Worm (Caenorhabditis elegans) whole organism, young adult: ENCODE measurements around the gene Y58A7A.3.
A peak's percentile ranks its signal among the peaks of the same experiment; 100 is the strongest.

Experiments
- B0019.2 ChIP-seq: fragments of 200-800 bp; sonication (Bioruptor generic); conservative IDR thresholded peaks from 2 replicates; pipeline ENCODE4 v1.3.6; 2022; ENCODE audit warnings: missing genetic modification reagents, missing genetic modification characterization, missing compliant biosample characterization
- B0336.3 ChIP-seq: fragments of 200-800 bp; sonication (Bioruptor generic); IDR thresholded peaks from 2 replicates; pipeline ENCODE4 v1.3.6; 2022; ENCODE audit warnings: missing genetic modification characterization, missing compliant biosample characterization
- D2030.7 ChIP-seq: fragments of 200-800 bp; sonication (Bioruptor generic); IDR thresholded peaks from 2 replicates; pipeline ENCODE4 v1.3.6; 2022; ENCODE audit warnings: missing genetic modification reagents, missing genetic modification characterization, missing compliant biosample characterization
- F10E7.11 ChIP-seq: sonication (generic microtip); optimal IDR thresholded peaks from 2 replicates; lab custom pipeline; 2017; ENCODE audit warnings: mild to moderate bottlenecking, missing genetic modification characterization, moderate library complexity, missing compliant biosample characterization
- F22D6.2 ChIP-seq: sonication (generic microtip); optimal IDR thresholded peaks from 2 replicates; lab custom pipeline; 2016; ENCODE audit warnings: mild to moderate bottlenecking, missing genetic modification characterization, missing compliant biosample characterization
- Y53G8AR.9 ChIP-seq: fragments of 200-800 bp; sonication (Bioruptor generic); conservative IDR thresholded peaks from 2 replicates; pipeline ENCODE4 v1.3.6; 2022; ENCODE audit warnings: missing genetic modification reagents, missing genetic modification characterization, missing compliant biosample characterization
- akir-1 ChIP-seq: fragments of 200-800 bp; sonication (Bioruptor generic); optimal IDR thresholded peaks from 2 replicates; lab custom pipeline; 2018; ENCODE audit warnings: mild to moderate bottlenecking, missing genetic modification characterization, moderate library complexity, missing compliant biosample characterization
- aptf-2 ChIP-seq: fragments of 200-800 bp; sonication (Bioruptor generic); conservative IDR thresholded peaks from 2 replicates; pipeline ENCODE4 v1.3.6; 2022; ENCODE audit warnings: missing genetic modification reagents, missing genetic modification characterization, missing compliant biosample characterization
- athp-1 ChIP-seq: sonication (generic microtip); optimal IDR thresholded peaks from 2 replicates; lab custom pipeline; 2017; ENCODE audit warnings: mild to moderate bottlenecking, missing genetic modification characterization, missing compliant biosample characterization
- attf-5 ChIP-seq: fragments of 200-800 bp; sonication (Bioruptor generic); optimal IDR thresholded peaks from 2 replicates; lab custom pipeline; 2018; ENCODE audit warnings: mild to moderate bottlenecking, missing genetic modification characterization, missing compliant biosample characterization
- bed-1 ChIP-seq: fragments of 200-800 bp; sonication (Bioruptor generic); IDR thresholded peaks from 2 replicates; pipeline ENCODE4 v1.3.6; 2022; ENCODE audit warnings: missing genetic modification reagents, missing genetic modification characterization, missing compliant biosample characterization
- cebp-1 ChIP-seq, 2 experiments: fragments of 200-800 bp in 1 of 2; sonication (Bioruptor generic) in 1 of 2; sonication (generic microtip) in 1 of 2; IDR thresholded peaks in 1 of 2; optimal IDR thresholded peaks in 1 of 2; 2 replicates each; pipeline versions ENCODE4 v1.3.6 to Lab custom; 2017 to 2022; ENCODE audit warnings: missing compliant biosample characterization in 2 of 2, missing genetic modification characterization in 2 of 2, mild to moderate bottlenecking in 1 of 2, missing genetic modification reagents in 1 of 2, moderate library complexity in 1 of 2
- cebp-2 ChIP-seq: fragments of 200-800 bp; sonication (Bioruptor generic); IDR thresholded peaks from 2 replicates; pipeline ENCODE4 v1.3.6; 2022; ENCODE audit warnings: missing genetic modification characterization, missing compliant biosample characterization
- ceh-58 ChIP-seq: fragments of 200-800 bp; sonication (Bioruptor generic); IDR thresholded peaks from 2 replicates; pipeline ENCODE4 v1.3.6; 2022; ENCODE audit warnings: missing genetic modification characterization, missing compliant biosample characterization
- ceh-79 ChIP-seq: sonication (generic microtip); optimal IDR thresholded peaks from 2 replicates; lab custom pipeline; 2017; ENCODE audit warnings: mild to moderate bottlenecking, missing genetic modification characterization, missing compliant biosample characterization
- dpl-1 ChIP-seq: fragments of 150-350 bp; optimal IDR thresholded peaks from 2 replicates; lab custom pipeline; 2014; ENCODE audit warnings: missing biosample characterization, missing genetic modification reagents, missing genetic modification characterization
- egrh-3 ChIP-seq: fragments of 200-800 bp; sonication (Bioruptor generic); IDR thresholded peaks from 2 replicates; pipeline ENCODE4 v1.3.6; 2022; ENCODE audit warnings: missing genetic modification reagents, missing genetic modification characterization, missing compliant biosample characterization
- ets-4 ChIP-seq: fragments of 200-800 bp; sonication (Bioruptor generic); optimal IDR thresholded peaks from 2 replicates; lab custom pipeline; 2018; ENCODE audit warnings: mild to moderate bottlenecking, missing genetic modification characterization, missing compliant biosample characterization
- fkh-3 ChIP-seq: sonication (generic microtip); optimal IDR thresholded peaks from 2 replicates; lab custom pipeline; 2016; ENCODE audit warnings: mild to moderate bottlenecking, missing genetic modification characterization, missing compliant biosample characterization
- hlh-12 ChIP-seq: sonication (generic microtip); optimal IDR thresholded peaks from 2 replicates; lab custom pipeline; 2016; ENCODE audit warnings: missing genetic modification characterization, missing compliant biosample characterization
- hlh-26 ChIP-seq: fragments of 200-800 bp; sonication (Bioruptor generic); conservative IDR thresholded peaks from 2 replicates; pipeline ENCODE4 v1.3.6; 2022; ENCODE audit warnings: missing genetic modification reagents, missing genetic modification characterization, missing compliant biosample characterization
- lag-1 ChIP-seq: fragments of 200-800 bp; sonication (Bioruptor generic); IDR thresholded peaks from 2 replicates; pipeline ENCODE4 v1.3.6; 2022; ENCODE audit warnings: missing genetic modification reagents, missing genetic modification characterization, missing compliant biosample characterization
- let-526 ChIP-seq: fragments of 200-800 bp; sonication (Bioruptor generic); IDR thresholded peaks from 2 replicates; pipeline ENCODE4 v1.3.6; 2022; ENCODE audit warnings: missing genetic modification reagents, missing genetic modification characterization, missing compliant biosample characterization
- lin-26 ChIP-seq: fragments of 200-800 bp; sonication (Bioruptor generic); IDR thresholded peaks from 2 replicates; pipeline ENCODE4 v1.3.6; 2022; ENCODE audit warnings: missing genetic modification reagents, missing genetic modification characterization, missing compliant biosample characterization
- lin-35 ChIP-seq, 3 experiments: fragments of 150-350 bp in 2 of 3; sonication (generic microtip) in 1 of 3; optimal IDR thresholded peaks; 2 replicates each; lab custom pipeline; 2014 to 2018; ENCODE audit warnings: missing biosample characterization in 3 of 3, missing genetic modification characterization in 3 of 3, missing genetic modification reagents in 3 of 3
- lin-54 ChIP-seq: fragments of 200-800 bp; sonication (Bioruptor generic); optimal IDR thresholded peaks from 2 replicates; lab custom pipeline; 2018; ENCODE audit warnings: mild to moderate bottlenecking, missing genetic modification characterization, missing compliant biosample characterization
- lsy-27 ChIP-seq: sonication (generic microtip); optimal IDR thresholded peaks from 2 replicates; lab custom pipeline; 2017; ENCODE audit warnings: missing genetic modification characterization, mild to moderate bottlenecking, missing compliant biosample characterization, antibody characterized with exemption, missing genotype, borderline replicate concordance; ENCODE audit not compliant: insufficient read depth
- madf-8 ChIP-seq: fragments of 200-800 bp; sonication (Bioruptor generic); conservative IDR thresholded peaks from 2 replicates; pipeline ENCODE4 v1.3.6; 2022; ENCODE audit warnings: missing genetic modification reagents, missing genetic modification characterization, missing compliant biosample characterization
- nhr-27 ChIP-seq: fragments of 200-800 bp; sonication (Bioruptor generic); optimal IDR thresholded peaks from 2 replicates; lab custom pipeline; 2018; ENCODE audit warnings: mild to moderate bottlenecking, missing genetic modification characterization, moderate library complexity, missing compliant biosample characterization
- nhr-80 ChIP-seq: sonication (generic microtip); optimal IDR thresholded peaks from 2 replicates; lab custom pipeline; 2016; ENCODE audit warnings: missing genetic modification characterization, missing compliant biosample characterization
- pbrm-1 ChIP-seq: fragments of 200-800 bp; sonication (Bioruptor generic); IDR thresholded peaks from 2 replicates; pipeline ENCODE4 v1.3.6; 2022; ENCODE audit warnings: missing genetic modification reagents, missing genetic modification characterization, missing compliant biosample characterization
- sdz-38 ChIP-seq: sonication (generic microtip); optimal IDR thresholded peaks from 2 replicates; lab custom pipeline; 2016; ENCODE audit warnings: missing genotype, missing genetic modification characterization, missing compliant biosample characterization
- snpc-1.1 ChIP-seq: sonication (generic microtip); optimal IDR thresholded peaks from 2 replicates; lab custom pipeline; 2017; ENCODE audit warnings: missing genetic modification characterization, mild to moderate bottlenecking, missing compliant biosample characterization, antibody characterized with exemption, moderate library complexity, missing genotype, missing genetic modification reagents; ENCODE audit not compliant: insufficient read depth
- somi-1 ChIP-seq: fragments of 200-800 bp; sonication (Bioruptor generic); optimal IDR thresholded peaks from 2 replicates; lab custom pipeline; 2018; ENCODE audit warnings: mild to moderate bottlenecking, missing genetic modification characterization, missing compliant biosample characterization
- xnd-1 ChIP-seq: sonication (generic microtip); optimal IDR thresholded peaks from 2 replicates; lab custom pipeline; 2016; ENCODE audit warnings: missing genotype, missing genetic modification reagents, missing genetic modification characterization, missing compliant biosample characterization
- zfh-2 ChIP-seq: fragments of 200-800 bp; sonication (Bioruptor generic); conservative IDR thresholded peaks from 2 replicates; pipeline ENCODE4 v1.3.6; 2022; ENCODE audit warnings: missing genetic modification reagents, missing genetic modification characterization, missing compliant biosample characterization
- ztf-26 ChIP-seq: sonication (generic microtip); optimal IDR thresholded peaks from 2 replicates; lab custom pipeline; 2017; ENCODE audit warnings: missing genetic modification characterization, missing compliant biosample characterization

Y58A7A.3 gene

ce11 chrV:5089497-5090134 is 8.9 kb upstream of the Y58A7A.3 start, which contains the start of gene glb-32:
Gene glb-32, minus strand, starts transcription at chrV:5089547.
- no peak for TF ChIP-seq ceh-79
- TF ChIP-seq akir-1 (GFP tag; lab: Kevin White, UChicago) = no peak
- no peak for TF ChIP-seq lin-26 (GFP tag; lab: Robert Waterston, UW)
- TF ChIP-seq dpl-1 = no peak
- TF ChIP-seq xnd-1 (tag; lab: Kevin White, UChicago) = no peak
- no peak for TF ChIP-seq aptf-2 (GFP tag; lab: Robert Waterston, UW)
- no peak for TF ChIP-seq athp-1 (tag; lab: Kevin White, UChicago)
- TF ChIP-seq cebp-2 (GFP tag; lab: Robert Waterston, UW) = no peak
- TF ChIP-seq bed-1 (GFP tag; lab: Robert Waterston, UW) = no peak
- TF ChIP-seq hlh-12 (tag; lab: Kevin White, UChicago) = no peak
- no peak for TF ChIP-seq let-526 (GFP tag; lab: Robert Waterston, UW)
- TF ChIP-seq B0019.2 (GFP tag; lab: Robert Waterston, UW) = no peak
- no peak for TF ChIP-seq sdz-38 (tag; lab: Kevin White, UChicago)
- no peak for TF ChIP-seq nhr-27 (tag; lab: Kevin White, UChicago)

DNA sequence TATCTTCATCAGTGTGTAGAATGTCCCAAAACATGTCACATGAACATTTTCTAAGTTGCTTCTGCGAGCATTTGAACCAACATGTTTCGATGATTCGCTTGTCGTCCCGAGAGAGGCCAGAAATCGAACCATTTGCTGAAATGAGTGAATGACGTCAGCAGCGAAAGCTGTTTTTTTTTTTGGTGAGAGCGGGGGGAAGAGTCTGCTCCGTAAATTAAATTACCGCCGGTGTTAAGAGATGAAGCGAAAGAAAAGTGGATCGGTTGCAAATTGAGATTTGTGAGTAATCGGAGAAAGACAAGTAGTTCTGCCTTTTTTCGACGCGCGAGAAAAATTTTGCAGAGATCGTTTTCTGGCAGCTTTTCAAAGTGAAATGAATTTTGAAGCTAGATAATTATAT is 7.6 kb upstream of the Y58A7A.3 start:
- TF ChIP-seq zfh-2 (GFP tag; lab: Robert Waterston, UW) = peak; percentile 21; the same call in 1 of the 2 replicates
- no peak for TF ChIP-seq Y53G8AR.9 (GFP tag; lab: Robert Waterston, UW)
- TF ChIP-seq pbrm-1 (GFP tag; lab: Robert Waterston, UW) = no peak

DNA sequence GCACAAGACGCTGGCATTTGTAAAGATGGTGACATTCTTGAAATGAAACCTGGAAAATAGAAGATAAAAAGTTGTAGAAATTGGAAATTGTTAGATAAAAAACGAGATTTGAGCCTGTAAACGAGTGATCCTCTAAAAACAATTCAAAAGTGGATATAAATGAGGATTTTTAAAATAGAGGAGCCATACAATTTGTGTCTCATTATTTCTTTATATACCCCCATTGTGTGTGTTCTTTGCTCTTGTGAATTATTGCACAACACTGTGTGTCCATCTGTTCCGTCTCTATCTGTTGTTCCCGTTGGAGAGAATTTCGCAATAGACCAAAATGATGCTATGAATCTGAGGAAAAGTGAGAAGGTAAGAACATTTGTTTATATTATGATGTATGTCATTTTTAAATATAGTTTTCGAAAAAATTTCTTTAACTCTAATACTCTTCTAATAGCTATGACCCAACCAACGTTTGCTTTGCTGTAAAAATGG is 6.3 kb upstream of the Y58A7A.3 start, which contains the start of gene Y58A7A.5:
Gene Y58A7A.5 (minus strand): TSS at position 51 of the 486 bp plus-strand sequence.
- TF ChIP-seq cebp-2 (GFP tag; lab: Robert Waterston, UW) (no peak), attf-5 (GFP tag; lab: Kevin White, UChicago) (peak; percentile 16), fkh-3 (tag; lab: Kevin White, UChicago) (no peak), madf-8 (GFP tag; lab: Robert Waterston, UW) (no peak), B0336.3 (GFP tag; lab: Robert Waterston, UW) (no peak), nhr-80 (tag; lab: Kevin White, UChicago) (peak; percentile 9), lin-54 (GFP tag; lab: Kevin White, UChicago) (no peak), cebp-1 (GFP tag; IDR thresholded peaks at IDR 0.05; lab: Robert Waterston, UW) (peak; percentile 94), cebp-1 (tag; optimal IDR thresholded peaks at IDR 0.05; lab: Kevin White, UChicago) (peak; percentile 99)

DNA sequence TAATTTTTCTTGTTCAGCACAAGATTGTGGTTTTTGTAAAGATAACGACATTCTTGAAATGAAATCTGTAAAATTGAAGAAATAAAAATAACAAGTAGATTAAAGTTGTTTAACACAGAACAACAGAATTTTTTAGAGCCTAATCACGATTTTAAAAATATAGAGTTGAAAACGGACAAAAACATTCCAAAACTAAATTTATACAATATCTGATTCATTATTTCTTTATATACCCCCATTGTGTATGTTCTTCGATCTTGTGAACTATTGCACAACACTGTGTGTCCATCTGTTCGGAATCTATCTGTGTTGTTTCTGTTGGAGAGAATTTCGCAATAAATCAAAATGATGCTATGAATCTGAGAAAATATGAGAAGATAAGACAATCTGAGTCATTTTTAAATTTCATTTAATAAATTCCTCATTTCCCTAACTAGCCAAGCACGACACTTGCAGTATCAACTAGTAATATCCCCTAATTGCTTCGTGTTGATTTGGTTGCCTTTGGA is 4.3 kb upstream of the Y58A7A.3 start, which contains the start of gene Y58A7A.4:
Gene Y58A7A.4 (minus strand): TSS at position 51 of the 509 bp plus-strand sequence.
- TF ChIP-seq ceh-58 (GFP tag; lab: Robert Waterston, UW) = no peak
- peak; percentile 68; the same call in 1 of the 2 replicates for TF ChIP-seq cebp-1 (GFP tag; IDR thresholded peaks at IDR 0.05; lab: Robert Waterston, UW)
- peak; percentile 90 for TF ChIP-seq cebp-1 (tag; optimal IDR thresholded peaks at IDR 0.05; lab: Kevin White, UChicago)
- TF ChIP-seq somi-1 (GFP tag; lab: Kevin White, UChicago) = no peak

DNA sequence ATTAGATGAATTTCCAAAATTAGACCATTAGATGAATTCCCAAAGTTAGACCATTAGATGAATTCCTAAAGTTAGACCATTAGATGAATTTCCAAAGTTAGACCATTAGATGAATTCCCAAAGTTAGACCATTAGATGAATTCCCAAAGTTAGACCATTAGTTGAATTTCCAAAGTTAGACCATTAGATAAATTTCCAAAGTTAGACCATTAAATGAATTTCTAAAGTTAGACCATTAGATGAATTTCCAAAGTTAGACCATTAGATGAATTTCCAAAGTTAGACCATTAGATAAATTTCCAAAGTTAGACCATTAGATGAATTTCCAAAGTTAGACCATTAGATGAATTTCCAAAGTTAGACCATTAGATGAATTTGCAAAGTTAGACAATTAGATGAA is 5.4 kb downstream of the Y58A7A.3 start:
- peak; percentile 83 for TF ChIP-seq egrh-3 (GFP tag; lab: Robert Waterston, UW)

DNA sequence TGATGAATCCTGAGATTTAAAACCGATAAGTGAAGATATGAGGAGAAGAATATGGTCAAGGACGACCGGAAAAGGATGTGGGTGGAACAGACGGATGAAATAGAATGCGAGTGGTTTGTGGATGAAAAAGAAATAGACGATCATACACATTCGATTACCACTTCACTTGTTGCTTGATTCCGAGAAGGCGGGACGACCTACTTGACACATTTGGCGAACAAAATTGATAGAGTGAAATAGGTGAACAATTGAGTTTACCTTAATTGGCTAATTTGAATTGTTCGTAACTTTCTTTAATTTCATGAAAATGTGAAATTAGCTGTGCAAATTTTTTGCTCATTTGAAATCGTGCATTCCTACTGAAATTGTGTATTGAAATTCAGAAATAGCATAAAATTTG is 8.6 kb downstream of the Y58A7A.3 start, which contains the start of gene Y58A7A.2:
Gene Y58A7A.2 (minus strand): TSS at position 101 of the 400 bp plus-strand sequence.
- TF ChIP-seq lsy-27 = no peak
- TF ChIP-seq lin-35 (GFP tag; optimal IDR thresholded peaks at IDR 0.05; lab: Kevin White, UChicago) = no peak
- no peak for TF ChIP-seq F10E7.11 (tag; lab: Kevin White, UChicago)
- TF ChIP-seq hlh-26 (GFP tag; lab: Robert Waterston, UW) = no peak
- TF ChIP-seq F22D6.2 (tag; lab: Kevin White, UChicago) = no peak
- TF ChIP-seq bed-1 (GFP tag; lab: Robert Waterston, UW) = no peak
- no peak for TF ChIP-seq ztf-26 (tag; lab: Kevin White, UChicago)
- no peak for TF ChIP-seq D2030.7 (GFP tag; lab: Robert Waterston, UW)
- no peak for TF ChIP-seq ets-4 (GFP tag; lab: Kevin White, UChicago)
- TF ChIP-seq lag-1 (GFP tag; lab: Robert Waterston, UW) = no peak
- no peak for TF ChIP-seq snpc-1.1
- TF ChIP-seq, all 124 proteins: peak for 0
